Worm (Caenorhabditis elegans) whole organism, late embryonic: Measurements from ENCODE around the gene gldi-2.

Source experiments
- F13H6.1 ChIP-seq: sonication (generic microtip); optimal IDR thresholded peaks from 2 replicates; lab custom pipeline; 2016; ENCODE audit warnings: missing genetic modification characterization, missing compliant biosample characterization
- K02D7.2 ChIP-seq: sonication (generic microtip); optimal IDR thresholded peaks from 2 replicates; lab custom pipeline; 2017; ENCODE audit warnings: mild to moderate bottlenecking, missing genetic modification characterization, missing compliant biosample characterization
- ama-1 ChIP-seq: fragments of 150-350 bp; optimal IDR thresholded peaks from 2 replicates; lab custom pipeline; 2014
- ceh-14 ChIP-seq: sonication (generic microtip); optimal IDR thresholded peaks from 2 replicates; lab custom pipeline; 2016; ENCODE audit warnings: missing genotype, missing genetic modification characterization, missing compliant biosample characterization
- ceh-19 ChIP-seq: fragments of 200-800 bp; sonication (Bioruptor generic); optimal IDR thresholded peaks from 2 replicates; lab custom pipeline; 2018; ENCODE audit warnings: mild to moderate bottlenecking, missing genetic modification characterization, missing compliant biosample characterization
- ceh-2 ChIP-seq: sonication (generic microtip); optimal IDR thresholded peaks from 2 replicates; lab custom pipeline; 2016; ENCODE audit warnings: missing genotype, missing genetic modification characterization, missing compliant biosample characterization
- ceh-22 ChIP-seq: sonication (generic microtip); optimal IDR thresholded peaks from 2 replicates; lab custom pipeline; 2017; ENCODE audit warnings: missing biosample characterization, missing genetic modification characterization
- ceh-24 ChIP-seq: sonication (generic microtip); optimal IDR thresholded peaks from 2 replicates; lab custom pipeline; 2016; ENCODE audit warnings: mild to moderate bottlenecking, missing genetic modification characterization, missing compliant biosample characterization
- ceh-30 ChIP-seq: fragments of 150-350 bp; optimal IDR thresholded peaks from 2 replicates; lab custom pipeline; 2014; ENCODE audit warnings: missing biosample characterization, missing genetic modification characterization
- ceh-31 ChIP-seq: sonication (generic microtip); optimal IDR thresholded peaks from 2 replicates; lab custom pipeline; 2016; ENCODE audit warnings: missing genetic modification characterization, missing compliant biosample characterization
- ceh-45 ChIP-seq: fragments of 200-800 bp; sonication (Bioruptor generic); IDR thresholded peaks from 2 replicates; pipeline ENCODE4 v1.3.6; 2022; ENCODE audit warnings: missing genetic modification reagents, missing genetic modification characterization, missing compliant biosample characterization
- ceh-6 ChIP-seq: fragments of 200-800 bp; sonication (Bioruptor generic); optimal IDR thresholded peaks from 2 replicates; lab custom pipeline; 2018; ENCODE audit warnings: mild to moderate bottlenecking, missing genetic modification characterization, missing compliant biosample characterization
- che-1 ChIP-seq: sonication (generic microtip); optimal IDR thresholded peaks from 2 replicates; lab custom pipeline; 2016; ENCODE audit warnings: mild to moderate bottlenecking, missing genetic modification characterization, missing compliant biosample characterization
- dmd-4 ChIP-seq: sonication (generic microtip); optimal IDR thresholded peaks from 2 replicates; lab custom pipeline; 2016; ENCODE audit warnings: borderline replicate concordance, missing genetic modification characterization, missing compliant biosample characterization
- elt-2 ChIP-seq: sonication (generic microtip); optimal IDR thresholded peaks from 2 replicates; lab custom pipeline; 2016; ENCODE audit warnings: missing genetic modification reagents, missing genetic modification characterization, missing compliant biosample characterization
- eyg-1 ChIP-seq: sonication (generic microtip); optimal IDR thresholded peaks from 2 replicates; lab custom pipeline; 2016; ENCODE audit warnings: missing genotype, missing genetic modification characterization, missing compliant biosample characterization
- fkh-10 ChIP-seq: fragments of 150-350 bp; optimal IDR thresholded peaks from 2 replicates; lab custom pipeline; 2014; ENCODE audit warnings: missing biosample characterization, missing genetic modification reagents, missing genetic modification characterization
- fkh-6 ChIP-seq: sonication (generic microtip); optimal IDR thresholded peaks from 2 replicates; lab custom pipeline; 2016; ENCODE audit warnings: missing genetic modification characterization, missing compliant biosample characterization
- hlh-13 ChIP-seq: fragments of 200-800 bp; sonication (Bioruptor generic); optimal IDR thresholded peaks from 2 replicates; lab custom pipeline; 2018; ENCODE audit warnings: mild to moderate bottlenecking, missing genetic modification characterization, missing compliant biosample characterization
- hlh-15 ChIP-seq: sonication (generic microtip); optimal IDR thresholded peaks from 2 replicates; lab custom pipeline; 2016; ENCODE audit warnings: missing genetic modification characterization, missing compliant biosample characterization
- hlh-30 ChIP-seq: sonication (generic microtip); optimal IDR thresholded peaks from 2 replicates; lab custom pipeline; 2017; ENCODE audit warnings: antibody characterized with exemption, missing genetic modification characterization, missing compliant biosample characterization; ENCODE audit not compliant: insufficient read depth
- hlh-8 ChIP-seq: sonication (generic microtip); optimal IDR thresholded peaks from 2 replicates; lab custom pipeline; 2016; ENCODE audit warnings: missing genotype, missing genetic modification characterization, missing compliant biosample characterization
- lim-6 ChIP-seq: sonication (generic microtip); optimal IDR thresholded peaks from 2 replicates; lab custom pipeline; 2016; ENCODE audit warnings: missing genetic modification characterization, missing compliant biosample characterization
- lin-11 ChIP-seq: fragments of 200-800 bp; sonication (Bioruptor generic); optimal IDR thresholded peaks from 2 replicates; lab custom pipeline; 2018; ENCODE audit warnings: mild to moderate bottlenecking, missing genetic modification characterization, missing compliant biosample characterization
- madf-2 ChIP-seq: sonication (generic microtip); optimal IDR thresholded peaks from 2 replicates; lab custom pipeline; 2017; ENCODE audit warnings: missing genetic modification characterization, missing compliant biosample characterization
- mec-3 ChIP-seq: sonication (generic microtip); optimal IDR thresholded peaks from 2 replicates; lab custom pipeline; 2016; ENCODE audit warnings: borderline replicate concordance, missing genetic modification characterization, missing compliant biosample characterization
- nfya-1 ChIP-seq: sonication (generic microtip); optimal IDR thresholded peaks from 2 replicates; lab custom pipeline; 2017; ENCODE audit warnings: missing genetic modification characterization, mild to moderate bottlenecking, missing compliant biosample characterization, antibody characterized with exemption, moderate library complexity
- nhr-11 ChIP-seq: fragments of 150-350 bp; optimal IDR thresholded peaks from 2 replicates; lab custom pipeline; 2014; ENCODE audit warnings: missing biosample characterization, missing genetic modification characterization
- nhr-232 ChIP-seq: sonication (generic microtip); optimal IDR thresholded peaks from 2 replicates; lab custom pipeline; 2016; ENCODE audit warnings: missing genetic modification characterization, missing compliant biosample characterization
- odd-2 ChIP-seq: sonication (generic microtip); optimal IDR thresholded peaks from 2 replicates; lab custom pipeline; 2017; ENCODE audit warnings: antibody characterized with exemption, mild to moderate bottlenecking, missing genetic modification characterization, missing compliant biosample characterization
- pag-3 ChIP-seq: sonication (generic microtip); optimal IDR thresholded peaks from 2 replicates; lab custom pipeline; 2016; ENCODE audit warnings: missing compliant biosample characterization, missing genetic modification characterization, borderline replicate concordance
- pat-9 ChIP-seq: fragments of 200-800 bp; sonication (Bioruptor generic); optimal IDR thresholded peaks from 2 replicates; lab custom pipeline; 2018; ENCODE audit warnings: mild to moderate bottlenecking, missing genetic modification characterization, moderate library complexity, missing compliant biosample characterization
- pax-1 ChIP-seq: fragments of 150-350 bp; optimal IDR thresholded peaks from 2 replicates; lab custom pipeline; 2014; ENCODE audit warnings: missing biosample characterization, missing genetic modification characterization
- pha-2 ChIP-seq: sonication (generic microtip); optimal IDR thresholded peaks from 2 replicates; lab custom pipeline; 2017; ENCODE audit warnings: mild to moderate bottlenecking, missing genetic modification characterization, missing compliant biosample characterization
- pha-4 ChIP-seq: fragments of 150-350 bp; optimal IDR thresholded peaks from 2 replicates; lab custom pipeline; 2018; ENCODE audit warnings: missing biosample characterization, missing genetic modification reagents, missing genetic modification characterization
- ref-2 ChIP-seq: sonication (generic microtip); optimal IDR thresholded peaks from 2 replicates; lab custom pipeline; 2016; ENCODE audit warnings: missing genetic modification characterization, missing compliant biosample characterization
- rnt-1 ChIP-seq: sonication (generic microtip); optimal IDR thresholded peaks from 2 replicates; lab custom pipeline; 2016; ENCODE audit warnings: missing genetic modification characterization, missing compliant biosample characterization
- sdc-2 ChIP-seq: sonication (generic microtip); optimal IDR thresholded peaks from 2 replicates; lab custom pipeline; 2016; ENCODE audit warnings: missing genotype, missing genetic modification characterization, missing compliant biosample characterization
- sox-2 ChIP-seq: fragments of 200-800 bp; sonication (Bioruptor generic); IDR thresholded peaks from 2 replicates; pipeline ENCODE4 v1.3.6; 2022; ENCODE audit warnings: missing genetic modification reagents, missing genetic modification characterization, missing compliant biosample characterization
- tbx-2 ChIP-seq: sonication (generic microtip); optimal IDR thresholded peaks from 2 replicates; lab custom pipeline; 2016; ENCODE audit warnings: missing genetic modification characterization, missing compliant biosample characterization
- unc-3 ChIP-seq, 2 experiments: fragments of 200-800 bp in 1 of 2; sonication (Bioruptor generic) in 1 of 2; sonication (generic microtip) in 1 of 2; conservative IDR thresholded peaks in 1 of 2; optimal IDR thresholded peaks in 1 of 2; 2 replicates each; pipeline versions ENCODE4 v1.3.6 to Lab custom; 2016 to 2022; ENCODE audit warnings: missing compliant biosample characterization in 2 of 2, missing genetic modification characterization in 2 of 2, missing genetic modification reagents in 1 of 2
- unc-55 ChIP-seq: sonication (generic microtip); optimal IDR thresholded peaks from 2 replicates; lab custom pipeline; 2017; ENCODE audit warnings: missing biosample characterization, missing genetic modification reagents, missing genetic modification characterization
- zip-5 ChIP-seq: sonication (generic microtip); optimal IDR thresholded peaks from 2 replicates; lab custom pipeline; 2016; ENCODE audit warnings: missing genetic modification characterization, missing compliant biosample characterization

Gene gldi-2

ce11 chrII:6829108-6829507, 45.9 kb downstream of the gldi-2 start:
- no peak for TF ChIP-seq F13H6.1
- TF ChIP-seq pat-9 (tag; lab: Kevin White, UChicago) = no peak
- peak; percentile 30 for TF ChIP-seq tbx-2
- no peak for TF ChIP-seq ceh-30 (tag; lab: Kevin White, UChicago)
- no peak for TF ChIP-seq ceh-24 (tag; lab: Kevin White, UChicago)
- peak; percentile 67 for TF ChIP-seq nfya-1 (tag; lab: Kevin White, UChicago)
- no peak for TF ChIP-seq hlh-15 (tag; lab: Kevin White, UChicago)
- TF ChIP-seq hlh-30 (tag; lab: Kevin White, UChicago) = peak; percentile 8
- peak; percentile 17 for TF ChIP-seq rnt-1 (tag; lab: Kevin White, UChicago)
- TF ChIP-seq, all 69 proteins: peak for 4

ce11 chrII:6830012-6830411, 46.8 kb downstream of the gldi-2 start:
- no peak for TF ChIP-seq madf-2 (tag; lab: Kevin White, UChicago)
- no peak for TF ChIP-seq pax-1 (tag; lab: Kevin White, UChicago)
- TF ChIP-seq elt-2 (tag; lab: Kevin White, UChicago) = peak; percentile 32
- TF ChIP-seq ceh-2 = no peak
- peak; percentile 28 for TF ChIP-seq unc-55 (GFP tag; lab: Kevin White, UChicago)
- TF ChIP-seq, all 69 proteins: peak for 2

- peak; percentile 15 for TF ChIP-seq tbx-2
- no peak for TF ChIP-seq ceh-45 (GFP tag; lab: Robert Waterston, UW)
- peak; percentile 15 for TF ChIP-seq sdc-2
Observed at ce11 chrII:6830923-6831322, 47.7 kb downstream of the gldi-2 start.

ce11 chrII:6831531-6832201, 48.4 kb downstream of the gldi-2 start:
- TF ChIP-seq lin-11 (no peak), ceh-22 (tag; lab: Kevin White, UChicago) (no peak), unc-3 (GFP tag; conservative IDR thresholded peaks at IDR 0.05; lab: Robert Waterston, UW) (no peak), unc-3 (tag; optimal IDR thresholded peaks at IDR 0.05; lab: Kevin White, UChicago) (no peak), ceh-14 (tag; lab: Kevin White, UChicago) (no peak), hlh-8 (no peak), pha-2 (no peak), hlh-13 (GFP tag; lab: Kevin White, UChicago) (no peak), pag-3 (tag; lab: Kevin White, UChicago) (no peak), ceh-6 (GFP tag; lab: Kevin White, UChicago) (no peak), eyg-1 (tag; lab: Kevin White, UChicago) (no peak), ref-2 (no peak), fkh-10 (GFP tag; lab: Kevin White, UChicago) (no peak), pax-1 (tag; lab: Kevin White, UChicago) (peak; percentile 3), lim-6 (tag; lab: Kevin White, UChicago) (no peak), K02D7.2 (no peak), hlh-15 (tag; lab: Kevin White, UChicago) (no peak), mec-3 (tag; lab: Kevin White, UChicago) (no peak), zip-5 (tag; lab: Kevin White, UChicago) (no peak), odd-2 (tag; lab: Kevin White, UChicago) (no peak), unc-55 (GFP tag; lab: Kevin White, UChicago) (no peak), dmd-4 (tag; lab: Kevin White, UChicago) (no peak), fkh-6 (tag; lab: Kevin White, UChicago) (no peak), pha-4 (tag; lab: Kevin White, UChicago) (no peak), ama-1 (lab: Kevin White, UChicago) (no peak), sox-2 (GFP tag; lab: Robert Waterston, UW) (peak; percentile 39), ceh-19 (GFP tag; lab: Kevin White, UChicago) (no peak), sdc-2 (no peak), ceh-45 (GFP tag; lab: Robert Waterston, UW) (no peak), ceh-31 (peak; percentile 53), pat-9 (tag; lab: Kevin White, UChicago) (no peak), che-1 (no peak), nhr-11 (tag; lab: Kevin White, UChicago) (no peak), nhr-232 (tag; lab: Kevin White, UChicago) (peak; percentile 29), ceh-24 (tag; lab: Kevin White, UChicago) (no peak), tbx-2 (peak; percentile 28)
